Fruit fly (Drosophila melanogaster) whole organism, embryonic: ENCODE results near the gene euc.

Source experiments
- Aef1 ChIP-seq: fragments of 200-800 bp; sonication (Bioruptor generic); IDR thresholded peaks from 3 replicates; pipeline ENCODE4 v1.3.6; 2022; ENCODE audit warnings: missing biosample characterization, missing genetic modification characterization
- CG11696 ChIP-seq: fragments of 200-800 bp; sonication (Bioruptor generic); IDR thresholded peaks from 2 replicates; pipeline ENCODE4 v1.3.6; 2022; ENCODE audit warnings: missing biosample characterization, missing genetic modification characterization
- CG12071 ChIP-seq: fragments of 200-800 bp; sonication (Bioruptor generic); optimal IDR thresholded peaks from 3 replicates; lab custom pipeline; 2018; ENCODE audit warnings: missing biosample characterization, mild to moderate bottlenecking, missing genetic modification characterization
- CG12155 ChIP-seq: fragments of 200-800 bp; sonication (Bioruptor generic); optimal IDR thresholded peaks from 3 replicates; lab custom pipeline; 2016; ENCODE audit warnings: missing biosample characterization, missing genetic modification characterization
- CG12219 ChIP-seq: fragments of 200-800 bp; sonication (Bioruptor generic); optimal IDR thresholded peaks from 3 replicates; lab custom pipeline; 2018; ENCODE audit warnings: missing biosample characterization, mild to moderate bottlenecking, missing genetic modification characterization
- CG12299 ChIP-seq: fragments of 200-800 bp; sonication (Bioruptor generic); optimal IDR thresholded peaks from 2 replicates; lab custom pipeline; 2018; ENCODE audit warnings: missing biosample characterization, mild to moderate bottlenecking, missing genetic modification characterization
- CG12769 ChIP-seq: fragments of 200-800 bp; sonication (Bioruptor generic); optimal IDR thresholded peaks from 2 replicates; lab custom pipeline; 2019; ENCODE audit warnings: missing biosample characterization, mild to moderate bottlenecking, missing genetic modification characterization, moderate library complexity
- CG13424 ChIP-seq: fragments of 200-800 bp; sonication (Bioruptor generic); optimal IDR thresholded peaks from 2 replicates; lab custom pipeline; 2019; ENCODE audit warnings: missing biosample characterization, mild to moderate bottlenecking, missing genetic modification characterization, moderate library complexity
- CG14014 ChIP-seq: fragments of 200-800 bp; sonication (Bioruptor generic); IDR thresholded peaks from 2 replicates; pipeline ENCODE4 v1.3.6; 2022; ENCODE audit warnings: missing biosample characterization, missing genetic modification characterization
- CG14441 ChIP-seq: fragments of 200-800 bp; sonication (Bioruptor generic); IDR thresholded peaks from 2 replicates; pipeline ENCODE4 v1.3.6; 2022; ENCODE audit warnings: missing biosample characterization, missing genetic modification characterization
- CG15479 ChIP-seq: fragments of 200-800 bp; sonication (Bioruptor generic); optimal IDR thresholded peaks from 3 replicates; lab custom pipeline; 2019; ENCODE audit warnings: missing biosample characterization, mild to moderate bottlenecking, missing genetic modification characterization, moderate library complexity
- CG15696 ChIP-seq: fragments of 200-800 bp; sonication (Bioruptor generic); optimal IDR thresholded peaks from 2 replicates; lab custom pipeline; 2019; ENCODE audit warnings: missing biosample characterization, mild to moderate bottlenecking, missing genetic modification characterization, moderate library complexity
- CG17385 ChIP-seq: fragments of 200-800 bp; sonication (Bioruptor generic); optimal IDR thresholded peaks from 3 replicates; lab custom pipeline; 2018; ENCODE audit warnings: missing biosample characterization, mild to moderate bottlenecking, missing genetic modification characterization
- CG18011 ChIP-seq: fragments of 200-800 bp; sonication (Bioruptor generic); optimal IDR thresholded peaks from 2 replicates; lab custom pipeline; 2017; ENCODE audit warnings: missing biosample characterization, missing genetic modification characterization, mild to moderate bottlenecking, moderate library complexity, missing genotype
- CG31388 ChIP-seq: fragments of 200-800 bp; sonication (Bioruptor generic); optimal IDR thresholded peaks from 2 replicates; lab custom pipeline; 2016; ENCODE audit warnings: missing biosample characterization, missing genetic modification characterization
- CG33213 ChIP-seq: fragments of 200-800 bp; sonication (Bioruptor generic); optimal IDR thresholded peaks from 3 replicates; lab custom pipeline; 2016; ENCODE audit warnings: missing biosample characterization, missing genetic modification characterization
- CG4424 ChIP-seq: fragments of 200-800 bp; sonication (Bioruptor generic); optimal IDR thresholded peaks from 3 replicates; lab custom pipeline; 2016; ENCODE audit warnings: missing biosample characterization, missing genetic modification characterization
- CG5180 ChIP-seq: fragments of 200-800 bp; sonication (Bioruptor generic); optimal IDR thresholded peaks from 3 replicates; lab custom pipeline; 2017; ENCODE audit warnings: missing biosample characterization, missing genetic modification characterization, mild to moderate bottlenecking, moderate library complexity, missing genetic modification reagents
- CG5953 ChIP-seq: fragments of 200-800 bp; sonication (Bioruptor generic); IDR thresholded peaks from 2 replicates; pipeline ENCODE4 v1.3.6; 2022; ENCODE audit warnings: missing biosample characterization, missing genetic modification characterization
- CG6254 ChIP-seq: fragments of 200-800 bp; sonication (Bioruptor generic); optimal IDR thresholded peaks from 3 replicates; lab custom pipeline; 2017; ENCODE audit warnings: mild to moderate bottlenecking, missing biosample characterization, missing genetic modification reagents, missing genetic modification characterization
- CG6654 ChIP-seq: fragments of 200-800 bp; sonication (Bioruptor generic); optimal IDR thresholded peaks from 2 replicates; lab custom pipeline; 2017; ENCODE audit warnings: missing biosample characterization, mild to moderate bottlenecking, missing genetic modification characterization
- CG7987 ChIP-seq: fragments of 200-800 bp; sonication (Bioruptor generic); optimal IDR thresholded peaks from 2 replicates; lab custom pipeline; 2018; ENCODE audit warnings: missing biosample characterization, mild to moderate bottlenecking, missing genetic modification characterization, moderate library complexity
- CG8290 ChIP-seq, 3 experiments: fragments of 200-800 bp; sonication (Bioruptor generic); optimal IDR thresholded peaks; 2 replicates each; lab custom pipeline; 2016 to 2019; ENCODE audit warnings: missing biosample characterization in 3 of 3, missing genetic modification characterization in 3 of 3, mild to moderate bottlenecking in 2 of 3, moderate library complexity in 1 of 3
- CG8765 ChIP-seq: fragments of 200-800 bp; sonication (Bioruptor generic); IDR thresholded peaks from 2 replicates; pipeline ENCODE4 v1.3.6; 2022; ENCODE audit warnings: missing biosample characterization, missing genetic modification characterization
- Dip2 ChIP-seq: fragments of 200-800 bp; sonication (Bioruptor generic); IDR thresholded peaks from 2 replicates; pipeline ENCODE4 v1.3.6; 2022; ENCODE audit warnings: missing biosample characterization, missing genetic modification characterization
- Drgx ChIP-seq: fragments of 200-800 bp; sonication (Bioruptor generic); IDR thresholded peaks from 2 replicates; pipeline ENCODE4 v1.3.6; 2022; ENCODE audit warnings: missing biosample characterization, missing genetic modification characterization
- Hand ChIP-seq: fragments of 200-800 bp; sonication (Bioruptor generic); optimal IDR thresholded peaks from 2 replicates; lab custom pipeline; 2017; ENCODE audit warnings: mild to moderate bottlenecking, missing biosample characterization, missing genetic modification reagents, missing genetic modification characterization
- Hr51 ChIP-seq, 2 experiments: fragments of 200-800 bp; sonication (Bioruptor generic); optimal IDR thresholded peaks; 2 replicates in 1 of 2; 3 replicates in 1 of 2; lab custom pipeline; 2016 to 2018; ENCODE audit warnings: missing biosample characterization in 2 of 2, missing genetic modification characterization in 2 of 2, mild to moderate bottlenecking in 1 of 2, moderate library complexity in 1 of 2
- Med ChIP-seq: fragments of 200-800 bp; sonication (Bioruptor generic); peaks from one replicate; lab custom pipeline; 2016; ENCODE audit warnings: missing biosample characterization, missing genetic modification characterization, mild to moderate bottlenecking, inconsistent platforms, moderate library complexity
- amos ChIP-seq: fragments of 200-800 bp; sonication (Bioruptor generic); IDR thresholded peaks from 2 replicates; pipeline ENCODE4 v1.3.6; 2022; ENCODE audit warnings: missing biosample characterization, missing genetic modification characterization; ENCODE audit not compliant: partially characterized antibody
- ap ChIP-seq: fragments of 200-800 bp; sonication (Bioruptor generic); IDR thresholded peaks from 2 replicates; pipeline ENCODE4 v1.3.6; 2022; ENCODE audit warnings: missing biosample characterization, missing genetic modification characterization
- corto ChIP-seq: fragments of 200-800 bp; sonication (Bioruptor generic); optimal IDR thresholded peaks from 2 replicates; lab custom pipeline; 2016; ENCODE audit warnings: missing biosample characterization, mild to moderate bottlenecking, missing genetic modification characterization, moderate library complexity
- danr ChIP-seq: fragments of 200-800 bp; sonication (Bioruptor generic); IDR thresholded peaks from 2 replicates; pipeline ENCODE4 v1.3.6; 2022; ENCODE audit warnings: missing biosample characterization, missing genetic modification characterization
- ems ChIP-seq: fragments of 200-800 bp; sonication (Bioruptor generic); optimal IDR thresholded peaks from 3 replicates; lab custom pipeline; 2016; ENCODE audit warnings: missing biosample characterization, missing genetic modification characterization
- exex ChIP-seq: fragments of 200-800 bp; sonication (Bioruptor generic); optimal IDR thresholded peaks from 4 replicates; lab custom pipeline; 2018; ENCODE audit warnings: missing biosample characterization, mild to moderate bottlenecking, missing genetic modification characterization, moderate library complexity
- gfzf ChIP-seq: fragments of 200-800 bp; sonication (Bioruptor generic); optimal IDR thresholded peaks from 2 replicates; lab custom pipeline; 2016; ENCODE audit warnings: missing biosample characterization, mild to moderate bottlenecking, missing genetic modification characterization, moderate library complexity
- kni ChIP-seq: fragments of 200-800 bp; sonication (Bioruptor generic); optimal IDR thresholded peaks from 3 replicates; lab custom pipeline; 2017; ENCODE audit warnings: mild to moderate bottlenecking, missing biosample characterization, missing genetic modification reagents, missing genetic modification characterization
- lab ChIP-seq: fragments of 200-800 bp; sonication (Bioruptor generic); optimal IDR thresholded peaks from 3 replicates; lab custom pipeline; 2017; ENCODE audit warnings: missing biosample characterization, missing genetic modification characterization, mild to moderate bottlenecking, moderate library complexity, missing genetic modification reagents
- nerfin-1 ChIP-seq: fragments of 200-800 bp; sonication (Bioruptor generic); optimal IDR thresholded peaks from 3 replicates; lab custom pipeline; 2019; ENCODE audit warnings: missing biosample characterization, mild to moderate bottlenecking, missing genetic modification characterization, moderate library complexity
- onecut ChIP-seq: fragments of 200-800 bp; sonication (Bioruptor generic); IDR thresholded peaks from 2 replicates; pipeline ENCODE4 v1.3.6; 2022; ENCODE audit warnings: missing biosample characterization, missing genetic modification characterization
- salm ChIP-seq: fragments of 200-800 bp; sonication (Bioruptor generic); optimal IDR thresholded peaks from 2 replicates; lab custom pipeline; 2018; ENCODE audit warnings: missing biosample characterization, mild to moderate bottlenecking, missing genetic modification characterization
- schlank ChIP-seq: fragments of 200-800 bp; sonication (Bioruptor generic); optimal IDR thresholded peaks from 2 replicates; lab custom pipeline; 2018; ENCODE audit warnings: missing biosample characterization, mild to moderate bottlenecking, missing genetic modification characterization
- sens ChIP-seq: fragments of 200-800 bp; sonication (Bioruptor generic); peaks from one replicate; lab custom pipeline; 2016; ENCODE audit warnings: missing biosample characterization, missing genetic modification characterization
- sens-2 ChIP-seq: fragments of 200-800 bp; sonication (Bioruptor generic); IDR thresholded peaks from 2 replicates; pipeline ENCODE4 v1.3.6; 2022; ENCODE audit warnings: missing biosample characterization, missing genetic modification characterization
- sima ChIP-seq: fragments of 200-800 bp; sonication (Bioruptor generic); optimal IDR thresholded peaks from 2 replicates; lab custom pipeline; 2016; ENCODE audit warnings: missing biosample characterization, missing genetic modification characterization
- toy ChIP-seq: fragments of 200-800 bp; sonication (Bioruptor generic); IDR thresholded peaks from 2 replicates; pipeline ENCODE4 v1.3.6; 2022; ENCODE audit warnings: missing biosample characterization, missing genetic modification characterization
- trh ChIP-seq: fragments of 200-800 bp; sonication (Bioruptor generic); optimal IDR thresholded peaks from 2 replicates; lab custom pipeline; 2016; ENCODE audit warnings: missing biosample characterization, missing genetic modification characterization

Gene euc

DNA sequence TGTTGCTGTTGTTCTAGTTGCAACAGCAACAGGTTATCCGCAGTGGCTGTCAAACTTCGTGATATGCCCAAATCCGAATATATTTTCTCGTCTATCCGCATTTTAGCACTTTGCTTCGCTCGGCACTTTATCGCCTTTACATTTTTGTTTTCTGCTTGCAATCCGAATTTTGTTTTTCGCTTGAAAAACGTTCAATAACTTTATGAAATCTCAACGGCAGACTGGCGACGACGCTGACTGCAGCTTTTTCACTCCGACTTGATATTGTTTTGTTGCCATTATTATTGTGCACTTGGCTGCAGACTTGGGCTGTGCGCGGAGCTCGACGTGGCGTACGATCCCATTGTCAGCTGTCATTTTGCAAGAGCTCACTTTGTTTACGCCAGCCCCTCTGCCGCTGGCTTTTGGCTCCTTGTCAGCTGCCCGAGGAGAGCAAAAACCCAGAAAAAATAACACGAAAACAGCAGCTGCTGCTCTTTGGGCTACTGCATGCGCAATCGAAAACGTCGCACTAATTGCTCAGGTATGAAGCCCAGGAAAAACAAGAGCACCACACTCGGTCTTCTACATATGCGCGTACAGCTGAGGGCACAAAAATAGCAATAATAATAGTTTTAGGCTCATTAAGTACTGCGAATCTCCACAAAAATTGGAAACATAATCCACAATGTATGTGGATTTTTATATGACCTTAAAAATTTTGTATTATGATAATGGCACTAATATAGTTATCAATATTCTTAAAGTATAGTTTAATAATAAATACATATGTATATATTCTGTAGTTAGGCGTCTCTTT, 7.7 kb upstream of the euc start (continued):
- TF ChIP-seq CG12769 (tag; lab: Kevin White, UChicago), result no peak
- no peak for TF ChIP-seq lab (GFP tag; lab: Kevin White, UChicago)
- TF ChIP-seq CG5180 (GFP tag; lab: Kevin White, UChicago), result no peak
- no peak for TF ChIP-seq CG13424 (tag; lab: Kevin White, UChicago)
- no peak for TF ChIP-seq salm (tag; lab: Kevin White, UChicago)
- no peak for TF ChIP-seq ems (GFP tag; lab: Kevin White, UChicago)
- TF ChIP-seq onecut (GFP tag; lab: Robert Waterston, UW), result no peak
- TF ChIP-seq Hr51 (GFP tag; optimal IDR thresholded peaks at IDR 0.05; lab: Kevin White, UChicago), result peak in 1 of 2 experiments; percentile 18
- peak; percentile 11 for TF ChIP-seq CG4424 (GFP tag; lab: Kevin White, UChicago)
- peak; percentile 25; the same call in 1 of the 2 replicates for TF ChIP-seq ap (GFP tag; lab: Robert Waterston, UW)
- TF ChIP-seq CG6654 (GFP tag; lab: Kevin White, UChicago), result peak; percentile 28
- no peak for TF ChIP-seq gfzf (GFP tag; lab: Kevin White, UChicago)
- TF ChIP-seq CG8290 (GFP tag; optimal IDR thresholded peaks at IDR 0.05; lab: Kevin White, UChicago), result no peak
- TF ChIP-seq CG8290 (tag; optimal IDR thresholded peaks at IDR 0.05; lab: Kevin White, UChicago), result no peak
- peak; percentile 51 for TF ChIP-seq Drgx
- TF ChIP-seq Med (GFP tag; lab: Kevin White, UChicago), result peak; percentile 9
- no peak for TF ChIP-seq CG12299 (tag; lab: Kevin White, UChicago)
- 0 out of 2 replicates have a peak, but pooled peaks have one; percentile 5 for TF ChIP-seq CG14441 (GFP tag; lab: Robert Waterston, UW)
- peak; percentile 48 for TF ChIP-seq sens
- TF ChIP-seq CG11696, result peak; percentile 83
- TF ChIP-seq CG31388 (GFP tag; lab: Kevin White, UChicago), result no peak
- no peak for TF ChIP-seq corto (GFP tag; lab: Kevin White, UChicago)
- TF ChIP-seq CG15696, result no peak
- 0 out of 2 replicates have a peak, but pooled peaks have one; percentile 10 for TF ChIP-seq sens-2 (GFP tag; lab: Robert Waterston, UW)
- TF ChIP-seq exex (tag; lab: Kevin White, UChicago), result no peak
- TF ChIP-seq amos (GFP tag; lab: Robert Waterston, UW), result no peak
- no peak for TF ChIP-seq Dip2 (GFP tag; lab: Robert Waterston, UW)
- TF ChIP-seq danr, result no peak

DNA sequence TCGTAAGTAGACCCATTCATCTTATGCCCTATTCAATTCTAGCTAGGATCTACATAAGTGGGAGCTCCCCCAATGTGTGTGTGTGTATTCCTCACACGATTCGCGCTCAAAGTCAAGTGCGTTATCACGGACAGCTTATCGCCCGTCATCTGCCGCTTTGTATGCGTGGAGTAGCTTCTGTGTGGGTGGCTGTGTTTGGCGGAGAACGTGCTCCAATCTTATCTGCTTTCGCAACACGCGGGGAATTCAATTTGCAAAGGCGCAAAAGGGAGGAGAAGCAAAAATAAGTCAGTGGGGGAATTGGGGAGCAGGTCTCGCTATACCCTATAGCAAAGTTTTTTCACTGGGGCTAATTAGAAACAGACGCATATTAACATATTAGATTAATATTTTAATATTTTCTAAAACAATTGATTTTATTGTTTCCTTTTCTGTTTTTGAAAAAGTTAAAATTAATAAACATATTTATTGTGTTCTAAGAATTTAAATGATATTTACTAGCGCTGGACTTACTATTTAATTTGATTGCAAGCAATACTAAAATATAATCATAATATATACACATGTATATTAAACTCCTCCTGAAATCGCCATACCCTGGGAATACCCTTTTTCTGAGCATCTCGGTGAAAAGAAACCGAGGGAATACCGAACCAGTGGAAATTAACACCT, 6.6 kb upstream of the euc start:
- TF ChIP-seq CG6254 (GFP tag; lab: Kevin White, UChicago), result no peak
- TF ChIP-seq toy (GFP tag; lab: Robert Waterston, UW), result no peak
- no peak for TF ChIP-seq trh (GFP tag; lab: Kevin White, UChicago)
- peak; percentile 64 for TF ChIP-seq Hand
- TF ChIP-seq CG8765 (GFP tag; lab: Robert Waterston, UW), result no peak
- TF ChIP-seq CG5953 (GFP tag; lab: Robert Waterston, UW), result no peak
- TF ChIP-seq sima, result no peak
- TF ChIP-seq CG14014, result no peak
- no peak for TF ChIP-seq CG18011 (GFP tag; lab: Kevin White, UChicago)
- TF ChIP-seq CG15479 (GFP tag; lab: Kevin White, UChicago), result no peak
- TF ChIP-seq Aef1 (GFP tag; lab: Robert Waterston, UW), result no peak
- no peak for TF ChIP-seq CG7987
- no peak for TF ChIP-seq nerfin-1
- no peak for TF ChIP-seq CG17385
- TF ChIP-seq gfzf (GFP tag; lab: Kevin White, UChicago), result no peak
- no peak for TF ChIP-seq CG12219 (GFP tag; lab: Kevin White, UChicago)
- TF ChIP-seq schlank (tag; lab: Kevin White, UChicago), result no peak
- TF ChIP-seq CG12155, result peak; percentile 54
- no peak for TF ChIP-seq CG12071 (GFP tag; lab: Kevin White, UChicago)
- no peak for TF ChIP-seq CG33213 (GFP tag; lab: Kevin White, UChicago)
- TF ChIP-seq CG8290 (GFP tag; optimal IDR thresholded peaks at IDR 0.05; lab: Kevin White, UChicago), result no peak
- TF ChIP-seq CG8290 (tag; optimal IDR thresholded peaks at IDR 0.05; lab: Kevin White, UChicago), result no peak
- TF ChIP-seq kni (GFP tag; lab: Kevin White, UChicago), result no peak
